Worm (Caenorhabditis elegans) whole organism, L1 larva: ENCODE results near the gene sop-2.

Experiments used
- ama-1 ChIP-seq: fragments of 150-350 bp; optimal IDR thresholded peaks from 2 replicates; lab custom pipeline; 2014
- ceh-82 ChIP-seq, 3 experiments: fragments of 150-350 bp in 1 of 3; sonication (generic microtip) in 2 of 3; optimal IDR thresholded peaks; 2 replicates each; lab custom pipeline; 2014 to 2017; ENCODE audit warnings: missing biosample characterization in 3 of 3, missing genetic modification characterization in 3 of 3
- egl-27 ChIP-seq, 2 experiments: fragments of 150-350 bp in 1 of 2; sonication (generic microtip); optimal IDR thresholded peaks; 3 replicates each; lab custom pipeline; 2017 to 2018; ENCODE audit warnings: missing biosample characterization in 2 of 2, missing genetic modification characterization in 2 of 2, missing genetic modification reagents in 2 of 2
- elt-3 ChIP-seq, 6 experiments: fragments of 150-350 bp in 1 of 6; sonication (generic microtip); optimal IDR thresholded peaks; 2 replicates each; lab custom pipeline; 2017 to 2018; ENCODE audit warnings: missing biosample characterization in 6 of 6, missing genetic modification characterization in 6 of 6, inconsistent platforms in 1 of 6
- nhr-12 ChIP-seq: sonication (generic microtip); optimal IDR thresholded peaks from 2 replicates; lab custom pipeline; 2017; ENCODE audit warnings: missing biosample characterization, missing genetic modification characterization
- nhr-28 ChIP-seq: fragments of 150-350 bp; optimal IDR thresholded peaks from 2 replicates; lab custom pipeline; 2014; ENCODE audit warnings: missing biosample characterization, missing genetic modification characterization
- nhr-76 ChIP-seq: sonication (generic microtip); optimal IDR thresholded peaks from 2 replicates; lab custom pipeline; 2017; ENCODE audit warnings: missing biosample characterization, missing genetic modification characterization
- skn-1 ChIP-seq: fragments of 150-350 bp; optimal IDR thresholded peaks from 2 replicates; lab custom pipeline; 2014; ENCODE audit warnings: missing biosample characterization, missing genetic modification characterization
- unc-130 ChIP-seq: fragments of 150-350 bp; optimal IDR thresholded peaks from 2 replicates; lab custom pipeline; 2017; ENCODE audit warnings: missing biosample characterization, missing genetic modification characterization, inconsistent platforms
- unc-62 ChIP-seq: fragments of 150-350 bp; optimal IDR thresholded peaks from 2 replicates; lab custom pipeline; 2014; ENCODE audit warnings: missing biosample characterization, missing genetic modification reagents, missing genetic modification characterization

ce11 chrII:12385815-12386214 lies 46.1 kb downstream of the sop-2 start:
- TF ChIP-seq unc-62 (no peak), unc-130 (tag; lab: Kevin White, UChicago) (no peak), ama-1 (lab: Kevin White, UChicago) (no peak), nhr-28 (tag; lab: Kevin White, UChicago) (no peak), nhr-12 (tag; lab: Kevin White, UChicago) (no peak), ceh-82 (tag; optimal IDR thresholded peaks at IDR 0.05; lab: Kevin White, UChicago) (no peak), nhr-76 (tag; lab: Kevin White, UChicago) (no peak), egl-27 (tag; optimal IDR thresholded peaks at IDR 0.05; lab: Kevin White, UChicago) (no peak), skn-1 (tag; lab: Kevin White, UChicago) (no peak), elt-3 (tag; optimal IDR thresholded peaks at IDR 0.05; lab: Kevin White, UChicago) (no peak)
